Worm (Caenorhabditis elegans): ENCODE data around the gene chil-7.
A peak's percentile ranks its signal among the peaks of the same experiment; 100 is the strongest.

The chil-7 gene

DNA sequence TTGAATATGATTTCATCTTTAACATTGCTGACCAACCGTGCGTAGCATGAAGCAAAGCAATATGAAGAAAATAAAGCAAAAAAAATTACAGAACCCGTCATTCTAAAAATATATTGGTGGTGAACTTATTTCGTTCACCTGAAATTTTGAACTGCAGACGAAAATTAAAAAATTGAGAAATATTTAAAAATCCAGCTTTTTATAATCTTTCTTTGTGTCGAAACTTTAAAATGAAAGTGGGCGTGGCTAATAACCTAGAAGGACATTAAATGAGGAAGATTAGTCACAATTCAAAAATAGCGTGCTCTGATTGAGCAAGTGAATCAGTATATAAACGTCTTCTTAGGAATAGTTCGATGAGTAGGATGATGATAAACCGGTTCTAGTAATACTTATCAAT, 21.5 kb downstream of the chil-7 start, which contains the start of gene old-2:
Gene old-2 (minus strand): TSS at position 101 of the 400 bp plus-strand sequence.
- TF ChIP-seq cebp-2 (GFP tag; IDR thresholded peaks at IDR 0.05), result no peak
- TF ChIP-seq T26A5.8 (tag; optimal IDR thresholded peaks at IDR 0.05), result no peak
- TF ChIP-seq ekl-4 (GFP tag; IDR thresholded peaks at IDR 0.05), result no peak
- TF ChIP-seq let-607 (tag; optimal IDR thresholded peaks at IDR 0.05), result no peak
- no peak for TF ChIP-seq atf-7 (tag; optimal IDR thresholded peaks at IDR 0.05)
- no peak for TF ChIP-seq nhr-120 (GFP tag; IDR thresholded peaks at IDR 0.05)
- TF ChIP-seq snpc-1.3 (tag; optimal IDR thresholded peaks at IDR 0.05; ENCODE audit: insufficient read depth), result no peak
- TF ChIP-seq nfyb-1 (GFP tag; IDR thresholded peaks at IDR 0.05), result no peak

- TF ChIP-seq ceh-91 (GFP tag; IDR thresholded peaks at IDR 0.05), result no peak
- no peak for TF ChIP-seq snpc-3.4 (tag; optimal IDR thresholded peaks at IDR 0.05)
- no peak for TF ChIP-seq ztf-3 (GFP tag; optimal IDR thresholded peaks at IDR 0.05)
- TF ChIP-seq mcd-1 (GFP tag; IDR thresholded peaks at IDR 0.05), result no peak
- TF ChIP-seq nhr-80 (tag; optimal IDR thresholded peaks at IDR 0.05), result no peak
- TF ChIP-seq ztf-6 (GFP tag; IDR thresholded peaks at IDR 0.05), result no peak
- no peak for TF ChIP-seq chd-7 (tag; optimal IDR thresholded peaks at IDR 0.05)
- no peak for TF ChIP-seq attf-5 (GFP tag; optimal IDR thresholded peaks at IDR 0.05)
Measured at ce11 chrII:9845239-9845638, 25.7 kb downstream of the chil-7 start, which contains the start of gene chil-9. TSS of gene chil-9 (minus strand) at chrII:9845339.

DNA sequence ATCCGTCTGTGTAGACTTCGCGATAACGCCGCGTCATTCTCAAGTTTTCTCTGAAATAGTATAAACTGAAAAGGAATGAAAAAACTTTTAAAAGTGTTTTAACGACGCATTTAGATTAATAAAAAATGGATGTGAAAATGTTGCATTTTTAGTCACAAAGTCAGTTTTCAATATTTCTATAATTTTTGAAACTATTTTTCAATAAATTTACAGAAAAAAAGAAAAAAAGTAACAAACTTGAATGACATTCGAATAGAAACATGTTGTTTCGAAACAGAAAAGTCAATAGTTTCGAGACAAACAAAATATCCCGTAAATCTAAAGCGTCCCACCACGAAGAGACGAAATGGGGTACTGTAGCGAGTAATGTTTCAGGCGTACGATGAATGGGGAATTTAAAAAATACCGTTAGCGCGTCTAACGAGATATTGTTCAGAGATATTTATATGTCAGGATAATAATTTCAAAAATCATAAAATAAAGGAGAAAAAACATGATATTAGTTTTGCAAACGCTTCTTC, 28.9 kb downstream of the chil-7 start, which contains the start of gene rnh-1.2:
Gene rnh-1.2 (minus strand): TSS at position 51 of the 521 bp plus-strand sequence.
- TF ChIP-seq madf-8 (GFP tag; conservative IDR thresholded peaks at IDR 0.05) (peak; percentile 88), sea-2 (GFP tag; IDR thresholded peaks at IDR 0.05) (no peak), hmg-1.2 (GFP tag; IDR thresholded peaks at IDR 0.05) (no peak), lsl-1 (GFP tag; optimal IDR thresholded peaks at IDR 0.05) (peak; percentile 87), xnd-1 (tag; optimal IDR thresholded peaks at IDR 0.05) (peak; percentile 79), F33H1.4 (GFP tag; IDR thresholded peaks at IDR 0.05) (peak; percentile 81), madf-6 (GFP tag; IDR thresholded peaks at IDR 0.05) (peak; percentile 96)

ce11 chrII:9840313-9840712, 30.7 kb downstream of the chil-7 start, which contains the start of gene ZK938.11:
TSS of gene ZK938.11 (minus strand) at chrII:9840413.
- TF ChIP-seq B0035.1 (tag; optimal IDR thresholded peaks at IDR 0.05) (no peak), hlh-26 (GFP tag; conservative IDR thresholded peaks at IDR 0.05) (no peak), rpc-1 (optimal IDR thresholded peaks at IDR 0.05) (no peak), rpc-1 (tag; optimal IDR thresholded peaks at IDR 0.05) (no peak), akir-1 (GFP tag; optimal IDR thresholded peaks at IDR 0.05) (no peak), mel-28 (tag; optimal IDR thresholded peaks at IDR 0.05; ENCODE audit: borderline replicate concordance) (no peak), nhr-90 (tag; optimal IDR thresholded peaks at IDR 0.05) (no peak), atf-7 (tag; optimal IDR thresholded peaks at IDR 0.05) (no peak), B0336.3 (GFP tag; IDR thresholded peaks at IDR 0.05) (no peak), cebp-1 (GFP tag; IDR thresholded peaks at IDR 0.05) (no peak), cebp-1 (tag; optimal IDR thresholded peaks at IDR 0.05) (no peak), C06A6.2 (GFP tag; conservative IDR thresholded peaks at IDR 0.05) (no peak), madf-10 (tag; optimal IDR thresholded peaks at IDR 0.05) (no peak), die-1 (tag; optimal IDR thresholded peaks at IDR 0.05) (no peak), egl-18 (GFP tag; IDR thresholded peaks at IDR 0.05) (no peak), rec-8 (tag; optimal IDR thresholded peaks at IDR 0.05) (no peak), F10E7.11 (tag; optimal IDR thresholded peaks at IDR 0.05) (no peak), ztf-26 (tag; optimal IDR thresholded peaks at IDR 0.05) (no peak), attf-6 (GFP tag; IDR thresholded peaks at IDR 0.05) (no peak), Y53G8AR.9 (GFP tag; conservative IDR thresholded peaks at IDR 0.05) (no peak)

Measured in whole organism, young adult.